Worm (Caenorhabditis elegans): ENCODE data around the gene fdgt-1.
A peak's percentile ranks its signal among the peaks of the same experiment; 100 is the strongest.

fdgt-1 gene

ce11 chrII:1475328-1475727, 29.0 kb upstream of the fdgt-1 start:
- TF ChIP-seq hif-1 (tag; optimal IDR thresholded peaks at IDR 0.05) (no peak), dmd-6 (GFP tag; IDR thresholded peaks at IDR 0.05) (peak; percentile 61; the same call in 1 of the 2 replicates), pha-4 (GFP tag; IDR thresholded peaks at IDR 0.05) (no peak), pha-4 (tag; optimal IDR thresholded peaks at IDR 0.05) (no peak), nhr-28 (tag; optimal IDR thresholded peaks at IDR 0.05) (peak; percentile 13), mxl-2 (GFP tag; conservative IDR thresholded peaks at IDR 0.05) (no peak)

- TF ChIP-seq spr-1 (tag; optimal IDR thresholded peaks at IDR 0.05) (no peak), R02D3.7 (tag; optimal IDR thresholded peaks at IDR 0.05) (no peak), aha-1 (tag) (no peak), daf-16 (GFP tag; optimal IDR thresholded peaks at IDR 0.05) (no peak), daf-16 (tag; optimal IDR thresholded peaks at IDR 0.05) (no peak), ZK337.2 (GFP tag; IDR thresholded peaks at IDR 0.05) (no peak), madf-5 (GFP tag; IDR thresholded peaks at IDR 0.05) (no peak), lin-13 (GFP tag; optimal IDR thresholded peaks at IDR 0.05) (no peak), nhr-102 (tag; optimal IDR thresholded peaks at IDR 0.05) (no peak), tra-1 (GFP tag; IDR thresholded peaks at IDR 0.05) (no peak), rbr-2 (tag; optimal IDR thresholded peaks at IDR 0.05) (no peak), ceh-82 (tag; optimal IDR thresholded peaks at IDR 0.05) (no peak), mdl-1 (tag; optimal IDR thresholded peaks at IDR 0.05) (no peak), Y48G9A.11 (GFP tag; IDR thresholded peaks at IDR 0.05) (no peak), F49E8.2 (tag; optimal IDR thresholded peaks at IDR 0.05; ENCODE audit: borderline replicate concordance) (no peak), nhr-28 (tag; optimal IDR thresholded peaks at IDR 0.05) (no peak), gei-8 (GFP tag; optimal IDR thresholded peaks at IDR 0.05) (no peak), lin-29 (GFP tag; IDR thresholded peaks at IDR 0.05) (no peak)
These were observed 28.4 kb upstream of the fdgt-1 start for ce11 chrII:1476016-1476415.

ce11 chrII:1477295-1477694, 27.1 kb upstream of the fdgt-1 start:
- TF ChIP-seq ceh-62 (tag; optimal IDR thresholded peaks at IDR 0.05) (no peak), snpc-4 (tag; optimal IDR thresholded peaks at IDR 0.05) (no peak), nhr-28 (tag; optimal IDR thresholded peaks at IDR 0.05) (no peak), lim-7 (GFP tag; IDR thresholded peaks at IDR 0.05) (no peak), madf-9 (GFP tag; conservative IDR thresholded peaks at IDR 0.05) (no peak), nhr-48 (tag; optimal IDR thresholded peaks at IDR 0.05) (no peak), hmg-1.1 (GFP tag; IDR thresholded peaks at IDR 0.05) (no peak), snpc-1.2 (GFP tag; IDR thresholded peaks at IDR 0.05) (no peak), ceh-32 (tag; optimal IDR thresholded peaks at IDR 0.05; ENCODE audit: poor library complexity) (no peak), lin-38 (GFP tag; IDR thresholded peaks at IDR 0.05) (0 out of 2 replicates have a peak, but pooled peaks have one; percentile 17), hif-1 (tag; optimal IDR thresholded peaks at IDR 0.05) (no peak), pqm-1 (tag; optimal IDR thresholded peaks at IDR 0.05) (no peak), mdt-29 (GFP tag; IDR thresholded peaks at IDR 0.05) (no peak), F10B5.3 (tag; optimal IDR thresholded peaks at IDR 0.05) (no peak), pha-4 (GFP tag; IDR thresholded peaks at IDR 0.05) (0 out of 2 replicates have a peak, but pooled peaks have one; percentile 9), pha-4 (tag; optimal IDR thresholded peaks at IDR 0.05) (no peak)

ce11 chrII:1477975-1478374, 26.4 kb upstream of the fdgt-1 start:
- TF ChIP-seq snpc-1.2 (GFP tag; IDR thresholded peaks at IDR 0.05) (0 out of 2 replicates have a peak, but pooled peaks have one; percentile 30), zfp-2 (tag; optimal IDR thresholded peaks at IDR 0.05) (no peak), ZK546.5 (tag; optimal IDR thresholded peaks at IDR 0.05) (no peak), unc-62 (GFP tag; optimal IDR thresholded peaks at IDR 0.05 in 1 of 2) (peak in 1 of 2 experiments; percentile 17), unc-62 (tag; optimal IDR thresholded peaks at IDR 0.05) (no peak)
